Worm (Caenorhabditis elegans) whole organism, young adult: ENCODE data around the gene C16C8.19.
A peak's percentile ranks its signal among the peaks of the same experiment; 100 is the strongest.

ENCODE experiments used
- F10E7.11 ChIP-seq: sonication (generic microtip); optimal IDR thresholded peaks from 2 replicates; lab custom pipeline; 2017; ENCODE audit warnings: mild to moderate bottlenecking, missing genetic modification characterization, moderate library complexity, missing compliant biosample characterization
- F22D6.2 ChIP-seq: sonication (generic microtip); optimal IDR thresholded peaks from 2 replicates; lab custom pipeline; 2016; ENCODE audit warnings: mild to moderate bottlenecking, missing genetic modification characterization, missing compliant biosample characterization
- F37B4.10 ChIP-seq: fragments of 200-800 bp; sonication (Bioruptor generic); IDR thresholded peaks from 2 replicates; pipeline ENCODE4 v1.3.6; 2022; ENCODE audit warnings: missing genetic modification characterization, missing compliant biosample characterization
- F39B2.1 ChIP-seq: fragments of 200-800 bp; sonication (Bioruptor generic); IDR thresholded peaks from 2 replicates; pipeline ENCODE4 v1.3.6; 2022; ENCODE audit warnings: missing genetic modification reagents, missing genetic modification characterization, missing compliant biosample characterization
- F49E8.2 ChIP-seq: sonication (generic microtip); optimal IDR thresholded peaks from 3 replicates; lab custom pipeline; 2017; ENCODE audit warnings: missing genetic modification characterization, mild to moderate bottlenecking, missing compliant biosample characterization, antibody characterized with exemption, moderate library complexity; ENCODE audit not compliant: insufficient read depth
- F52B5.7 ChIP-seq: sonication (generic microtip); optimal IDR thresholded peaks from 2 replicates; lab custom pipeline; 2016; ENCODE audit warnings: mild to moderate bottlenecking, missing genetic modification characterization, missing compliant biosample characterization
- F57A8.1 ChIP-seq: fragments of 200-800 bp; sonication (Bioruptor generic); optimal IDR thresholded peaks from 2 replicates; lab custom pipeline; 2018; ENCODE audit warnings: mild to moderate bottlenecking, missing genetic modification characterization, moderate library complexity, missing compliant biosample characterization
- Y53F4B.3 ChIP-seq: fragments of 200-800 bp; sonication (Bioruptor generic); IDR thresholded peaks from 2 replicates; pipeline ENCODE4 v1.3.6; 2022; ENCODE audit warnings: missing genetic modification reagents, missing genetic modification characterization, missing compliant biosample characterization
- Y95B8A.8 ChIP-seq: fragments of 200-800 bp; sonication (Bioruptor generic); IDR thresholded peaks from 2 replicates; pipeline ENCODE4 v1.3.6; 2022; ENCODE audit warnings: missing genetic modification reagents, missing genetic modification characterization, missing compliant biosample characterization
- aptf-3 ChIP-seq: fragments of 200-800 bp; sonication (Bioruptor generic); IDR thresholded peaks from 2 replicates; pipeline ENCODE4 v1.3.6; 2022; ENCODE audit warnings: missing genetic modification characterization, missing compliant biosample characterization
- atf-7 ChIP-seq: sonication (generic microtip); optimal IDR thresholded peaks from 2 replicates; lab custom pipeline; 2017; ENCODE audit warnings: mild to moderate bottlenecking, missing genetic modification characterization, missing compliant biosample characterization
- attf-3 ChIP-seq: fragments of 200-800 bp; sonication (Bioruptor generic); conservative IDR thresholded peaks from 2 replicates; pipeline ENCODE4 v1.3.6; 2022; ENCODE audit warnings: missing genetic modification reagents, missing genetic modification characterization, missing compliant biosample characterization
- attf-5 ChIP-seq: fragments of 200-800 bp; sonication (Bioruptor generic); optimal IDR thresholded peaks from 2 replicates; lab custom pipeline; 2018; ENCODE audit warnings: mild to moderate bottlenecking, missing genetic modification characterization, missing compliant biosample characterization
- bed-1 ChIP-seq: fragments of 200-800 bp; sonication (Bioruptor generic); IDR thresholded peaks from 2 replicates; pipeline ENCODE4 v1.3.6; 2022; ENCODE audit warnings: missing genetic modification reagents, missing genetic modification characterization, missing compliant biosample characterization
- ccch-3 ChIP-seq: fragments of 200-800 bp; sonication (Bioruptor generic); optimal IDR thresholded peaks from 2 replicates; lab custom pipeline; 2018; ENCODE audit warnings: mild to moderate bottlenecking, missing genetic modification characterization, missing compliant biosample characterization
- ceh-27 ChIP-seq: fragments of 200-800 bp; sonication (Bioruptor generic); optimal IDR thresholded peaks from 2 replicates; lab custom pipeline; 2018; ENCODE audit warnings: mild to moderate bottlenecking, missing genetic modification characterization, moderate library complexity, missing compliant biosample characterization
- ceh-91 ChIP-seq: fragments of 200-800 bp; sonication (Bioruptor generic); IDR thresholded peaks from 2 replicates; pipeline ENCODE4 v1.3.6; 2022; ENCODE audit warnings: missing genetic modification reagents, missing genetic modification characterization, missing compliant biosample characterization
- chd-7 ChIP-seq: sonication (generic microtip); optimal IDR thresholded peaks from 2 replicates; lab custom pipeline; 2016; ENCODE audit warnings: mild to moderate bottlenecking, missing genetic modification characterization, moderate library complexity, missing compliant biosample characterization
- die-1 ChIP-seq: sonication (generic microtip); optimal IDR thresholded peaks from 2 replicates; lab custom pipeline; 2016; ENCODE audit warnings: missing genotype, mild to moderate bottlenecking, missing genetic modification characterization, missing compliant biosample characterization
- dpff-1 ChIP-seq: sonication (generic microtip); optimal IDR thresholded peaks from 2 replicates; lab custom pipeline; 2017; ENCODE audit warnings: mild to moderate bottlenecking, missing genetic modification characterization, missing compliant biosample characterization
- egl-44 ChIP-seq: fragments of 200-800 bp; sonication (Bioruptor generic); IDR thresholded peaks from 2 replicates; pipeline ENCODE4 v1.3.6; 2022; ENCODE audit warnings: missing genetic modification reagents, missing genetic modification characterization, missing compliant biosample characterization
- hmg-1.2 ChIP-seq: fragments of 200-800 bp; sonication (Bioruptor generic); IDR thresholded peaks from 2 replicates; pipeline ENCODE4 v1.3.6; 2022; ENCODE audit warnings: missing genetic modification reagents, missing genetic modification characterization, missing compliant biosample characterization
- hmg-20 ChIP-seq: fragments of 200-800 bp; sonication (Bioruptor generic); IDR thresholded peaks from 2 replicates; pipeline ENCODE4 v1.3.6; 2022; ENCODE audit warnings: missing genetic modification reagents, missing genetic modification characterization, missing compliant biosample characterization
- hsf-1 ChIP-seq: fragments of 200-800 bp; sonication (Bioruptor generic); IDR thresholded peaks from 2 replicates; pipeline ENCODE4 v1.3.6; 2022; ENCODE audit warnings: missing genetic modification reagents, missing genetic modification characterization, missing compliant biosample characterization
- lag-1 ChIP-seq: fragments of 200-800 bp; sonication (Bioruptor generic); IDR thresholded peaks from 2 replicates; pipeline ENCODE4 v1.3.6; 2022; ENCODE audit warnings: missing genetic modification reagents, missing genetic modification characterization, missing compliant biosample characterization
- lin-26 ChIP-seq: fragments of 200-800 bp; sonication (Bioruptor generic); IDR thresholded peaks from 2 replicates; pipeline ENCODE4 v1.3.6; 2022; ENCODE audit warnings: missing genetic modification reagents, missing genetic modification characterization, missing compliant biosample characterization
- lin-40 ChIP-seq: sonication (generic microtip); optimal IDR thresholded peaks from 2 replicates; lab custom pipeline; 2016; ENCODE audit warnings: missing genetic modification characterization, mild to moderate bottlenecking, missing compliant biosample characterization, missing genotype, missing genetic modification reagents
- lsl-1 ChIP-seq: fragments of 200-800 bp; sonication (Bioruptor generic); optimal IDR thresholded peaks from 2 replicates; lab custom pipeline; 2018; ENCODE audit warnings: mild to moderate bottlenecking, missing genetic modification characterization, moderate library complexity, missing compliant biosample characterization
- madf-10 ChIP-seq: sonication (generic microtip); optimal IDR thresholded peaks from 2 replicates; lab custom pipeline; 2016; ENCODE audit warnings: mild to moderate bottlenecking, missing genetic modification characterization, missing compliant biosample characterization
- madf-6 ChIP-seq: fragments of 200-800 bp; sonication (Bioruptor generic); IDR thresholded peaks from 2 replicates; pipeline ENCODE4 v1.3.6; 2022; ENCODE audit warnings: missing genetic modification reagents, missing genetic modification characterization, missing compliant biosample characterization
- nhr-27 ChIP-seq: fragments of 200-800 bp; sonication (Bioruptor generic); optimal IDR thresholded peaks from 2 replicates; lab custom pipeline; 2018; ENCODE audit warnings: mild to moderate bottlenecking, missing genetic modification characterization, moderate library complexity, missing compliant biosample characterization
- nhr-90 ChIP-seq: sonication (generic microtip); optimal IDR thresholded peaks from 2 replicates; lab custom pipeline; 2016; ENCODE audit warnings: missing genotype, mild to moderate bottlenecking, missing genetic modification characterization, missing compliant biosample characterization
- rcor-1 ChIP-seq: fragments of 200-800 bp; sonication (Bioruptor generic); IDR thresholded peaks from 2 replicates; pipeline ENCODE4 v1.3.6; 2022; ENCODE audit warnings: missing genetic modification reagents, missing genetic modification characterization, missing compliant biosample characterization
- repo-1 ChIP-seq: sonication (generic microtip); optimal IDR thresholded peaks from 2 replicates; lab custom pipeline; 2017; ENCODE audit warnings: mild to moderate bottlenecking, missing genetic modification characterization, missing compliant biosample characterization
- sdz-38 ChIP-seq: sonication (generic microtip); optimal IDR thresholded peaks from 2 replicates; lab custom pipeline; 2016; ENCODE audit warnings: missing genotype, missing genetic modification characterization, missing compliant biosample characterization
- snpc-1.3 ChIP-seq: sonication (generic microtip); optimal IDR thresholded peaks from 2 replicates; lab custom pipeline; 2017; ENCODE audit warnings: missing genetic modification characterization, mild to moderate bottlenecking, missing compliant biosample characterization, antibody characterized with exemption, moderate library complexity, missing genotype, missing genetic modification reagents; ENCODE audit not compliant: insufficient read depth
- somi-1 ChIP-seq: fragments of 200-800 bp; sonication (Bioruptor generic); optimal IDR thresholded peaks from 2 replicates; lab custom pipeline; 2018; ENCODE audit warnings: mild to moderate bottlenecking, missing genetic modification characterization, missing compliant biosample characterization
- tbp1 ChIP-seq: fragments of 200-800 bp; sonication (Bioruptor generic); optimal IDR thresholded peaks from 2 replicates; lab custom pipeline; 2018; ENCODE audit warnings: mild to moderate bottlenecking, missing genetic modification characterization, missing compliant biosample characterization
- tbx-9 ChIP-seq: sonication (generic microtip); optimal IDR thresholded peaks from 2 replicates; lab custom pipeline; 2016; ENCODE audit warnings: borderline replicate concordance, missing genetic modification characterization, inconsistent platforms, missing compliant biosample characterization
- tlf-1 ChIP-seq: fragments of 200-800 bp; sonication (Bioruptor generic); optimal IDR thresholded peaks from 2 replicates; lab custom pipeline; 2018; ENCODE audit warnings: mild to moderate bottlenecking, missing genetic modification characterization, missing compliant biosample characterization
- unc-130 ChIP-seq: sonication (generic microtip); optimal IDR thresholded peaks from 2 replicates; lab custom pipeline; 2016; ENCODE audit warnings: missing genetic modification reagents, missing genetic modification characterization, missing compliant biosample characterization
- xnd-1 ChIP-seq: sonication (generic microtip); optimal IDR thresholded peaks from 2 replicates; lab custom pipeline; 2016; ENCODE audit warnings: missing genotype, missing genetic modification reagents, missing genetic modification characterization, missing compliant biosample characterization
- zfh-2 ChIP-seq: fragments of 200-800 bp; sonication (Bioruptor generic); conservative IDR thresholded peaks from 2 replicates; pipeline ENCODE4 v1.3.6; 2022; ENCODE audit warnings: missing genetic modification reagents, missing genetic modification characterization, missing compliant biosample characterization
- zim-3 ChIP-seq: sonication (generic microtip); optimal IDR thresholded peaks from 2 replicates; lab custom pipeline; 2017; ENCODE audit warnings: mild to moderate bottlenecking, missing genetic modification characterization, moderate library complexity, missing compliant biosample characterization
- ztf-18 ChIP-seq: sonication (generic microtip); optimal IDR thresholded peaks from 2 replicates; lab custom pipeline; 2016; ENCODE audit warnings: missing genotype, mild to moderate bottlenecking, missing genetic modification characterization, missing compliant biosample characterization
- ztf-22 ChIP-seq: fragments of 200-800 bp; sonication (Bioruptor generic); optimal IDR thresholded peaks from 2 replicates; lab custom pipeline; 2018; ENCODE audit warnings: mild to moderate bottlenecking, missing genetic modification characterization, moderate library complexity, missing compliant biosample characterization
- ztf-3 ChIP-seq: fragments of 200-800 bp; sonication (Bioruptor generic); optimal IDR thresholded peaks from 2 replicates; lab custom pipeline; 2018; ENCODE audit warnings: mild to moderate bottlenecking, missing genetic modification characterization, missing compliant biosample characterization
- ztf-6 ChIP-seq: fragments of 200-800 bp; sonication (Bioruptor generic); IDR thresholded peaks from 2 replicates; pipeline ENCODE4 v1.3.6; 2022; ENCODE audit warnings: missing genetic modification reagents, missing genetic modification characterization, missing compliant biosample characterization

The C16C8.19 gene

DNA sequence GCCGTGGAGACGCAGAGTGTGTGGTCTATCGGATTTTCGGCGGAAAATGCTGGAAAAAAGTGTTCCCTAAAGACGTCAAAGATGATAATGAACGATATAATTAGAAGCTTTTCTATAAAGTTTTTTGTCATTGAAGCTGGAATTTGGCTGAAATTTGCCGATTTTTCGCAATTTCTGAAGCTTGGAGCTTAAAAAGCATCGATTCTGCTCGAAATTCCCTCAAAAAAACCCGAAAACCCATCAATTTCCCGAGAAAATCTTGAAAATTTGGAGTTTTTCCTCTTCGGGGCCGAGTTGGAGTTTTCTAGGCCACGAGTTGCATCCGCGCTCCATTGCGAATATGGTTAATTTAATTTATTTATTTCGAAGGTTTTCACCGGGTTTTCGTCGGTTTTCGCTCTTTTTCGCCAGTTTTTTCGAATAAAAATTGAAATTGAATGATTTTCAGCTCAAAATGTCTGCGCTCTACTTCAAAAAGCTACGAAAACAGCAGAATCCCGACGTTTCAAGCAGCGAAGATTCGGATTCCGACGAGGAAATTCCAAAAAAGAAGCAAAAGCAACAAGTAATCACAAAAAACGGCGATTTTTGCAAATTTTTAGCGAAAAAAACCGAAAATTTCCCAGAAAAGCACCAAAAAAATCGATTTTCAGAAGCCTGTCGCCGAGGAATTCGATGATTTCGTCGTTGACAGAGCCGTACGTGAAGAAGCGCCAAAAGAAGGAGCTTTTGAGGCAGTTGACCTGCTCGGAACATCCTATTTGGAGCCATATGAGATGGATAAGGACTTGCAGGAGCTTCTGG lies 44.4 kb downstream of the C16C8.19 start, which contains the start of the genes col-71 and Y49F6B.2 (continued):
- TF ChIP-seq hsf-1 (GFP tag; lab: Robert Waterston, UW) (no peak), hmg-1.2 (no peak; the same call in 1 of the 2 replicates), Y53F4B.3 (GFP tag; lab: Robert Waterston, UW) (no peak), ccch-3 (no peak), attf-3 (GFP tag; lab: Robert Waterston, UW) (peak; percentile 69), nhr-27 (no peak), Y95B8A.8 (no peak), hmg-20 (GFP tag; lab: Robert Waterston, UW) (0 out of 2 replicates have a peak, but pooled peaks have one; percentile 7), tbp1 (GFP tag; lab: Kevin White, UChicago) (peak; percentile 49), chd-7 (tag; lab: Kevin White, UChicago) (no peak), lsl-1 (peak; percentile 46), ztf-3 (GFP tag; lab: Kevin White, UChicago) (no peak), nhr-90 (tag; lab: Kevin White, UChicago) (no peak), F52B5.7 (tag; lab: Kevin White, UChicago) (no peak), sdz-38 (tag; lab: Kevin White, UChicago) (no peak), ceh-91 (GFP tag; lab: Robert Waterston, UW) (peak; percentile 55), ceh-27 (peak; percentile 72), snpc-1.3 (no peak), unc-130 (GFP tag; lab: Kevin White, UChicago) (peak; percentile 20), somi-1 (GFP tag; lab: Kevin White, UChicago) (no peak), egl-44 (GFP tag; lab: Robert Waterston, UW) (no peak), bed-1 (GFP tag; lab: Robert Waterston, UW) (no peak), die-1 (no peak), madf-6 (GFP tag; lab: Robert Waterston, UW) (peak; percentile 63), zim-3 (no peak), F49E8.2 (tag; lab: Kevin White, UChicago) (no peak), atf-7 (tag; lab: Kevin White, UChicago) (no peak), lin-26 (no peak), madf-10 (peak; percentile 42), F57A8.1 (GFP tag; lab: Kevin White, UChicago) (no peak), dpff-1 (tag; lab: Kevin White, UChicago) (no peak), zfh-2 (GFP tag; lab: Robert Waterston, UW) (no peak), lag-1 (no peak), F39B2.1 (GFP tag; lab: Robert Waterston, UW) (no peak), ztf-22 (GFP tag; lab: Kevin White, UChicago) (no peak), xnd-1 (tag; lab: Kevin White, UChicago) (no peak), ztf-18 (tag; lab: Kevin White, UChicago) (no peak), aptf-3 (GFP tag; lab: Robert Waterston, UW) (no peak), F10E7.11 (no peak), ztf-6 (GFP tag; lab: Robert Waterston, UW) (no peak), F37B4.10 (GFP tag; lab: Robert Waterston, UW) (no peak), rcor-1 (GFP tag; lab: Robert Waterston, UW) (peak; percentile 67), tbx-9 (tag; lab: Kevin White, UChicago) (no peak), lin-40 (tag; lab: Kevin White, UChicago) (peak; percentile 48), attf-5 (GFP tag; lab: Kevin White, UChicago) (peak; percentile 58), repo-1 (no peak), tlf-1 (GFP tag; lab: Kevin White, UChicago) (peak; percentile 18), F22D6.2 (tag; lab: Kevin White, UChicago) (peak; percentile 26)
